Worm (Caenorhabditis elegans): ENCODE results near the gene sre-54.

sre-54 gene

DNA sequence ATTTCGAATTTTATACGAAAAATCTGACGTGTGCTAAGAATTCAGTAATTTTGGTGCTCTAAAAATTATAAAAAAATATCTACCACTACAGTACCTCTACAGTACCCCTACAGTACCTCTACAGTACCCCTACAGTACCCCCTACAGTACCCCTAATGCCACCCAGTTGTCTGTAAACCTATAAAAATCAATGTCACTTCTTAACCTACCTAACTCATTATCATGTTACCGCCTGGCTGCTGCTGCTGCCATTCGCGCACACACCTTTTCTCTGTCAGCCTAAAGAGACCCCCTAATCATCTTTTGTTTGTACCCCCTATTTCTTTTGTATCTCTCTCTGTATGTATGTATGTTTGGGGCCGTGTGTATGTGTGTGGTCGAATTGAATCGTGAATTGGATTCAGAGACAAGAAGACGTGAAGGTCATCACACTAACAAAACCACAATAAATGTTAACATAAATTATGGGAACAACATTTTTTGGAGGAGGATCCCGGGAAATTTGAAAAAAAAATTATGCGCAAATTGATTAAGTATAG, 18.1 kb downstream of the sre-54 start:
- TF ChIP-seq unc-62 (GFP tag; optimal IDR thresholded peaks at IDR 0.05) (no peak), lsy-2 (tag; optimal IDR thresholded peaks at IDR 0.05) (peak; percentile 41), sptf-1 (tag; optimal IDR thresholded peaks at IDR 0.05) (no peak)

DNA sequence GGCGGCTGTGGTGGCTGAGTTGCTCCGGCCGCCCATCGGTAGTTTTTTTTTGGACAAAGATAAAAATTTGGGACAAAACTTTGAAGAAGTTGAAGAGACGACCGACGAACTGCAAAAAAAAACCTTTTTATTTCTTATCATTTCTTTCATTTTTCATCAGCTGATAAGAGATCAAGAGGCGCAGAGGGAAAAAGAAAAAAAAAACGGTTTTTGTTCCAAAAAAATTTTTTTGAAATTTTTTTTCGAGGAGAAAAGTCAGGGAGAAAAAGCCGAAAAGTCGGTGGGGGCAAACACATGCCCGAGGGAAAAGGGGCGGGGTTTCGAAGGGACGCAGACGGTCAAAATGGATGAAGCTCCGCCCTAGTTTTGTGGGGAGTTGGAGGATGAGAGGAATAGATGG, 19.4 kb downstream of the sre-54 start, which contains the start of gene ras-1:
TSS of gene ras-1 (minus strand) at position 129 of the 400 bp plus-strand sequence.
- TF ChIP-seq lin-32 (GFP tag; optimal IDR thresholded peaks at IDR 0.05) (no peak), unc-62 (GFP tag; optimal IDR thresholded peaks at IDR 0.05) (no peak), ceh-39 (tag; optimal IDR thresholded peaks at IDR 0.05) (no peak), flh-1 (GFP tag; optimal IDR thresholded peaks at IDR 0.05) (no peak), cnd-1 (tag; optimal IDR thresholded peaks at IDR 0.05) (no peak), bed-3 (GFP tag; optimal IDR thresholded peaks at IDR 0.05) (no peak), mep-1 (tag; optimal IDR thresholded peaks at IDR 0.05) (no peak), nhr-2 (tag; optimal IDR thresholded peaks at IDR 0.05) (no peak), mls-2 (tag; optimal IDR thresholded peaks at IDR 0.05) (no peak), pha-4 (tag; optimal IDR thresholded peaks at IDR 0.05) (no peak), lsy-2 (tag; optimal IDR thresholded peaks at IDR 0.05) (no peak), ztf-11 (tag; optimal IDR thresholded peaks at IDR 0.05) (no peak), mab-5 (tag; optimal IDR thresholded peaks at IDR 0.05) (no peak), nhr-28 (tag; optimal IDR thresholded peaks at IDR 0.05) (no peak), snpc-4 (tag; optimal IDR thresholded peaks at IDR 0.05) (no peak), blmp-1 (tag; optimal IDR thresholded peaks at IDR 0.05) (no peak), sem-2 (GFP tag; optimal IDR thresholded peaks at IDR 0.05) (no peak), hlh-1 (tag; optimal IDR thresholded peaks at IDR 0.05) (no peak), elt-1 (tag; optimal IDR thresholded peaks at IDR 0.05; ENCODE audit: borderline replicate concordance, insufficient read depth) (no peak)

DNA sequence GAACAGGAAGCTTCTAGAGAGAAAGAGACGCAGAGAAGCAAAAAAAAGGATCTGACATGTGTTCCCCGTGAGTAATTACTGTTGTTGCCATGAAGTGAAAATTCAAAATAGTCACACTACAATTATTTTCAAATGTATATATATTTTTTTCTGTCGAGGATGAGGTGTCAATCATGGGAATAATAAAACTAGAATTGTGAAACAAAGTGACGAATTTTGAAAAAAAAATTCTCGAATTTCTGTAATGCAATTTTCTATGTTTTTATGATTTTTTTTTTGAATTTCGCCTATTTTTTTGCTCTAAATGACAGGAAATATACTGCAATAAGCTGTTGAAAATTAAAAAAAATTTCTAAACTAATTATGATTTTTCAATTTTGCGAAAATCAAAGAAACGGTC, 20.4 kb downstream of the sre-54 start:
- no peak for TF ChIP-seq mep-1 (tag; optimal IDR thresholded peaks at IDR 0.05)

DNA sequence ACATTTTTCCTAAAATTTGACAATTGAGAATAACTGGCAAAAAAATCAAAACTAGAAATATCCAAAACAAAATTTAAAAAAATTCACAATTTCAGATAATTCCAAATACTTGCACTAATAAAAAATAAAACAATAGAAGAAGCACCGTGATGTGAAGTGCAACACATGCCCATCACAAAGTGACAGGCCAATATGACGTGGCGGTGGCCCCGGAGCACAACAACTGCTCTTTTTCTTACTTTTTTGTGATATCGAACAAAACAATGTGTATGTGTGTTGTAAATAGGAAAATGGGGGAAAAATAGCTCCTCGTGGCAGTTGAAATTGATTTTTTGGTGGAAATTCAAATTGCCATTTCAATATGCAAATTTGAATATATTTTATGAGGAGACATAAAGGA, 21.1 kb downstream of the sre-54 start:
- no peak for TF ChIP-seq drap-1 (GFP tag; optimal IDR thresholded peaks at IDR 0.05)
- no peak for TF ChIP-seq lin-13 (tag; optimal IDR thresholded peaks at IDR 0.05)
- no peak for TF ChIP-seq unc-39 (tag; optimal IDR thresholded peaks at IDR 0.05)
- no peak for TF ChIP-seq elt-1 (tag; optimal IDR thresholded peaks at IDR 0.05; ENCODE audit: borderline replicate concordance, insufficient read depth)
- TF ChIP-seq lin-32 (GFP tag; optimal IDR thresholded peaks at IDR 0.05) = no peak
- TF ChIP-seq sptf-1 (tag; optimal IDR thresholded peaks at IDR 0.05) = no peak
- no peak for TF ChIP-seq pha-4 (tag; optimal IDR thresholded peaks at IDR 0.05)
- no peak for TF ChIP-seq sem-2 (GFP tag; optimal IDR thresholded peaks at IDR 0.05)
- peak; percentile 89 for TF ChIP-seq unc-62 (GFP tag; optimal IDR thresholded peaks at IDR 0.05)
- no peak for TF ChIP-seq lsy-2 (tag; optimal IDR thresholded peaks at IDR 0.05)
- no peak for TF ChIP-seq flh-1 (GFP tag; optimal IDR thresholded peaks at IDR 0.05)
- TF ChIP-seq ces-1 (GFP tag; optimal IDR thresholded peaks at IDR 0.05) = no peak
- peak; percentile 97 for TF ChIP-seq hlh-1 (tag; optimal IDR thresholded peaks at IDR 0.05)
- TF ChIP-seq ceh-83 (GFP tag; optimal IDR thresholded peaks at IDR 0.05) = no peak
- no peak for TF ChIP-seq zip-8 (tag; optimal IDR thresholded peaks at IDR 0.05)

DNA sequence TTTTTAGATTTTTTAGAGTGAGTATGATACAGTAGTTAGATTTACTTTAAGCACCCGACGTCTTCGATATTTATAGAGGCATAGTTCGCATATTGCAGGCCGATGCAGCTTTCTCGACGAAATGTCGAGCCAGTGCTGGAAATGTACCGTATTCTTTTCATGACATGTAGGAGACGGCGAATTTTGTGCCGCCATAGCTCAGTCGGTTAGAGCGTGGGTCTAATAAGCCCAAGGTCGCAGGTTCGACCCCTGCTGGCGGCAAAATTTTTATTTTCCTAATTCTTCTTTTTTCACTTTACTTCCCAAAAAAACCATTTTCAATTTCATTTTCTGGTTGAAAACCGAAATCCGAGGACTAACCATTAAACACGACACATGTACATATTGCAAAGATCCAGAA, 29.5 kb downstream of the sre-54 start:
- TF ChIP-seq ceh-43 (GFP tag; optimal IDR thresholded peaks at IDR 0.05) (no peak), nhr-28 (tag; optimal IDR thresholded peaks at IDR 0.05) (no peak), drap-1 (GFP tag; optimal IDR thresholded peaks at IDR 0.05) (no peak), hlh-1 (tag; optimal IDR thresholded peaks at IDR 0.05) (no peak), ceh-83 (GFP tag; optimal IDR thresholded peaks at IDR 0.05) (peak; percentile 52), unc-62 (GFP tag; optimal IDR thresholded peaks at IDR 0.05) (no peak)

DNA sequence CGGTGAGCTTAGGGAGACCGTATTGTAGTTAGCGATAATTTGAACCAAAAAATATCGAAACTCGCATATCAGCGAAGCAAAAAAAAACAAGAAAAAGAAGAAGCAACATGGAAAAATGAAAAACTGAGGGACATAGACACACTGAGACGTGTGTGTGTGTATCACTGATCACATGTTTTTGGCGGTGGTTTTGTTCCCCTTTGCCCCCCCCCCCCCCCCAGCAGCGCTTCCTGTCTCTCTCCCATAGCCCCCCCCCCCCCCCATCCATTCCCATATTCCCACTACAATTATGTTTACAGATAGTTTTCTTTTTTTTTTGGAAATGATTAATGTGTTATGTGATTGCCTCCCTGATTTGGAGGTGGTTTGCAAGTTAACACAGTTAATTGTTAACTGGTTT, 36.5 kb downstream of the sre-54 start:
- TF ChIP-seq unc-62 (GFP tag; optimal IDR thresholded peaks at IDR 0.05) (no peak), elt-3 (tag; optimal IDR thresholded peaks at IDR 0.05) (no peak), lin-32 (GFP tag; optimal IDR thresholded peaks at IDR 0.05) (no peak)

DNA sequence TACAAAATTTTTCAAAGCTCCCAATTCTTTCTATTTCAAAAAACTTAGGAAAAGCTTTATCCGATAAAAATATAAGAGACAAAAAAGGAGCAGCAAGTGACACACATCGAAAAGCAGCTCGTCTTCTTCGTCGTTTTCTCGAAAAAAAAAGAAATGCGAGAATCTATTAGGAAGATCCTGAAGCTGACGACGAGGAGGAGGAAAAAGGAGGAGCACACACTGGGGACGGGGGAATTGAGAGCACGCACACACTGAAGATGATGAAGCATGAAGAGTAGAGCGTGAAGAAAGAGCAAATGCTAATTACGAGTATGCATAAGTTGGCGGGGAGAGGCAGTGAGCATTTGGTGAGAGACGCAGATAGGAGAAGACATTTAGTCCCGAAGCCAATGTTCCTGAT, 41.2 kb downstream of the sre-54 start:
- TF ChIP-seq snpc-4 (tag; optimal IDR thresholded peaks at IDR 0.05) = no peak
- TF ChIP-seq nhr-76 (tag; optimal IDR thresholded peaks at IDR 0.05) = no peak
- peak; percentile 64 for TF ChIP-seq ces-1 (GFP tag; optimal IDR thresholded peaks at IDR 0.05)
